Worm (Caenorhabditis elegans): ENCODE results near the gene cest-35.1.

Gene cest-35.1

DNA sequence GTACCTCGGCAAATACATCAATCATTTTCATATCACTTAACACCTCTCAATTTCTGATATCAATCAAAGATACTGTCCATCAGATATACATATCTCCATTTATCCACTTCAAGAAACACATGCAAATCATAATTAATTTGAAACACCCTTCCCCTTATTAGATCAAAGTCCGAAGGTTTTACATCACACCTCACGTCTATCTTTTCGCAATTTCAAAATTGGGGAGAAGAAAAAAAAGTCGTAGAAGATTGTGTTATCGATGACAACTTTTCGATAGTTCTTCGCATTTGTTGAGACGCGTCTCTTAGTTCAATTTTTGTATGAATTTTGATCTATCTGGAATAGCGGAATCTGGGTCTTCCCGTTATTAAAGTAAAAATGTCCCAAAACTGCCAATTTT is 30.3 kb upstream of the cest-35.1 start (continued):
- TF ChIP-seq isw-1 (GFP tag; IDR thresholded peaks at IDR 0.05) (no peak), tlp-1 (tag; optimal IDR thresholded peaks at IDR 0.05) (no peak), zip-4 (GFP tag; optimal IDR thresholded peaks at IDR 0.05) (no peak), skn-1 (tag; optimal IDR thresholded peaks at IDR 0.05) (no peak), mab-9 (GFP tag; IDR thresholded peaks at IDR 0.05) (no peak), nhr-12 (tag; optimal IDR thresholded peaks at IDR 0.05) (no peak), vab-15 (tag; optimal IDR thresholded peaks at IDR 0.05) (no peak)

DNA sequence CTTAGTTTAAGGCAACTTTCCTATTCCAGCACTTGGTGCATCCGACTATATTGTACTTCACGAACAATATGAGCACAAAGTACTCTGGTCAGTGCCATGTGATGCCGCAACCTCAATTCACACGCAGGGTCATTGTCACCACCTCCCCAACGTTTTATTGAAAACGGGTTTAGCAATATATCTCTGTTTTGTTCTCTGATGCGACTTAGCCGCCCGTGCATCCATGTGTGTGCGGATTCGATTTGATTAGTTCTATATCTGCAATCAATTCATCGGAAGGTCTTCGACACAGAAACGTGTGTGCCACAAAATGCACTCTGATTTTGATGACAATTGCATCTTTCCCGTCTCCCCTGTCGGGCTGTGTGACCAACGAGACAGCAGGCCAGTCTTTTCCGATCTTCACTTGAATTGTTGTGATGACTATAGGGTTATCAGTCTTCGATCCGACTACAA is 29.7 kb upstream of the cest-35.1 start:
- TF ChIP-seq ceh-90 (tag; optimal IDR thresholded peaks at IDR 0.05) (no peak), unc-62 (GFP tag; optimal IDR thresholded peaks at IDR 0.05) (no peak), mef-2 (tag; optimal IDR thresholded peaks at IDR 0.05) (no peak), swsn-7 (tag; optimal IDR thresholded peaks at IDR 0.05) (peak; percentile 23), unc-98 (GFP tag; IDR thresholded peaks at IDR 0.05) (no peak), aha-1 (tag; optimal IDR thresholded peaks at IDR 0.05) (no peak), ceh-63 (GFP tag; optimal IDR thresholded peaks at IDR 0.05) (no peak), lin-35 (GFP tag; optimal IDR thresholded peaks at IDR 0.05) (peak in 1 of 2 experiments; percentile 40), lin-15B (tag; optimal IDR thresholded peaks at IDR 0.05) (no peak), hlh-17 (GFP tag; optimal IDR thresholded peaks at IDR 0.05; ENCODE audit: borderline replicate concordance) (no peak), skn-1 (tag; optimal IDR thresholded peaks at IDR 0.05) (peak; percentile 18), pag-3 (tag; optimal IDR thresholded peaks at IDR 0.05; ENCODE audit: borderline replicate concordance, insufficient read depth) (no peak), alr-1 (tag; optimal IDR thresholded peaks at IDR 0.05; ENCODE audit: borderline replicate concordance) (no peak), ces-1 (GFP tag; optimal IDR thresholded peaks at IDR 0.05) (no peak), egl-13 (tag; optimal IDR thresholded peaks at IDR 0.05) (no peak), fkh-8 (tag; optimal IDR thresholded peaks at IDR 0.05) (no peak), sox-4 (tag; optimal IDR thresholded peaks at IDR 0.05) (no peak), zag-1 (tag; optimal IDR thresholded peaks at IDR 0.05) (no peak), tlp-1 (tag; optimal IDR thresholded peaks at IDR 0.05) (no peak), pqm-1 (tag; optimal IDR thresholded peaks at IDR 0.05) (no peak), nhr-19 (GFP tag; conservative IDR thresholded peaks at IDR 0.05) (peak; percentile 85), C16A3.4 (tag; optimal IDR thresholded peaks at IDR 0.05) (peak; percentile 43), fkh-10 (GFP tag; optimal IDR thresholded peaks at IDR 0.05) (peak; percentile 12), nhr-237 (tag; optimal IDR thresholded peaks at IDR 0.05) (no peak), isw-1 (GFP tag; IDR thresholded peaks at IDR 0.05) (no peak), C04F5.9 (tag; optimal IDR thresholded peaks at IDR 0.05) (no peak), C34B4.2 (tag; optimal IDR thresholded peaks at IDR 0.05) (no peak), egl-27 (tag; optimal IDR thresholded peaks at IDR 0.05) (no peak), hlh-4 (tag; optimal IDR thresholded peaks at IDR 0.05) (no peak), sptf-1 (tag; optimal IDR thresholded peaks at IDR 0.05) (no peak), xbp-1 (tag; optimal IDR thresholded peaks at IDR 0.05) (peak; percentile 36), unc-130 (tag; optimal IDR thresholded peaks at IDR 0.05) (peak; percentile 72), grh-1 (GFP tag; IDR thresholded peaks at IDR 0.05) (peak; percentile 84), elt-3 (tag; optimal IDR thresholded peaks at IDR 0.05) (peak in 5 of 6 experiments; percentile 42 to 71 (median 64)), nhr-20 (tag; optimal IDR thresholded peaks at IDR 0.05) (peak; percentile 96), aly-2 (tag; optimal IDR thresholded peaks at IDR 0.05) (no peak), efl-3 (GFP tag; optimal IDR thresholded peaks at IDR 0.05) (no peak), dpl-1 (GFP tag; optimal IDR thresholded peaks at IDR 0.05) (no peak), pax-3 (tag; optimal IDR thresholded peaks at IDR 0.05) (no peak), ceh-88 (GFP tag; IDR thresholded peaks at IDR 0.05) (no peak), lsy-2 (tag; optimal IDR thresholded peaks at IDR 0.05) (peak; percentile 1 to 4), irx-1 (tag; optimal IDR thresholded peaks at IDR 0.05) (no peak), mdl-1 (tag; optimal IDR thresholded peaks at IDR 0.05) (peak in 1 of 2 experiments; percentile 44), tbx-2 (tag; optimal IDR thresholded peaks at IDR 0.05) (peak; percentile 20), vab-15 (tag; optimal IDR thresholded peaks at IDR 0.05) (no peak), nhr-77 (tag; optimal IDR thresholded peaks at IDR 0.05) (no peak), lin-14 (GFP tag; optimal IDR thresholded peaks at IDR 0.05) (peak; percentile 82), nhr-11 (tag; optimal IDR thresholded peaks at IDR 0.05) (peak; percentile 17)

Measured in whole organism, L1 larva.